Worm (Caenorhabditis elegans): Measurements from ENCODE around the gene F10C1.3.
A peak's percentile ranks its signal among the peaks of the same experiment; 100 is the strongest.

The F10C1.3 gene

ce11 chrII:5747312-5747711, 10.2 kb downstream of the F10C1.3 start:
- TF ChIP-seq ama-1 (optimal IDR thresholded peaks at IDR 0.05): no peak
- no peak for TF ChIP-seq dve-1 (tag; optimal IDR thresholded peaks at IDR 0.05)
- no peak for TF ChIP-seq sdc-2 (tag; optimal IDR thresholded peaks at IDR 0.05)
- no peak for TF ChIP-seq K09A11.1 (tag; optimal IDR thresholded peaks at IDR 0.05; ENCODE audit: insufficient read depth)
- no peak for TF ChIP-seq tbx-2 (tag; optimal IDR thresholded peaks at IDR 0.05)
- TF ChIP-seq ceh-2 (tag; optimal IDR thresholded peaks at IDR 0.05): no peak
- TF ChIP-seq pha-4 (tag; optimal IDR thresholded peaks at IDR 0.05): no peak
- no peak for TF ChIP-seq ttx-3 (tag; optimal IDR thresholded peaks at IDR 0.05)
- TF ChIP-seq syd-9 (tag; optimal IDR thresholded peaks at IDR 0.05): no peak
- no peak for TF ChIP-seq elt-2 (tag; optimal IDR thresholded peaks at IDR 0.05)
- no peak for TF ChIP-seq tbx-7 (tag; optimal IDR thresholded peaks at IDR 0.05)
- TF ChIP-seq ets-4 (tag; optimal IDR thresholded peaks at IDR 0.05): no peak
- TF ChIP-seq nhr-11 (tag; optimal IDR thresholded peaks at IDR 0.05): no peak
- TF ChIP-seq unc-55 (GFP tag; optimal IDR thresholded peaks at IDR 0.05): no peak
- TF ChIP-seq ceh-24 (tag; optimal IDR thresholded peaks at IDR 0.05): no peak

DNA sequence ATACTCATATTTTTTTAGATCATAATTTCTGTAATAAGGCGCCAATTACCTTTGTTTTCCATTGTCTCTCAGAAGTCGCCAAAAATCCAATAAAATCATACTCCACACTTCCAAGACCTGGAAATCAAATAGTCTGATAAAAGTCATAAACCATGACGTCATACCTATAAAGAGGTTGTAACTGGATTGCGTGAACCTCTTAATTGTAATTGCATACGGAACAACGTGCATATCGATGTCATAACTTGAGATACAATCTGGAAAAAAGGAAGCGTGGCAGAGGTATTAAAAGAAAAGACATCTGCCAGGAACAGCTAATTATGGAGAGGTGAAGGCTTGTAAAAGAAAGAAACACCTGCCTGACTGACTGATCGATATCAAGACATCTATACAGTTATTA, 12.5 kb downstream of the F10C1.3 start, which contains the start of gene F10C1.9:
F10C1.9 (minus strand) TSS at position 197 of the 400 bp plus-strand sequence.
- TF ChIP-seq sox-4 (tag; optimal IDR thresholded peaks at IDR 0.05) (no peak), C38D4.7 (GFP tag; optimal IDR thresholded peaks at IDR 0.05) (no peak), elt-2 (tag; optimal IDR thresholded peaks at IDR 0.05) (peak; percentile 3)

DNA sequence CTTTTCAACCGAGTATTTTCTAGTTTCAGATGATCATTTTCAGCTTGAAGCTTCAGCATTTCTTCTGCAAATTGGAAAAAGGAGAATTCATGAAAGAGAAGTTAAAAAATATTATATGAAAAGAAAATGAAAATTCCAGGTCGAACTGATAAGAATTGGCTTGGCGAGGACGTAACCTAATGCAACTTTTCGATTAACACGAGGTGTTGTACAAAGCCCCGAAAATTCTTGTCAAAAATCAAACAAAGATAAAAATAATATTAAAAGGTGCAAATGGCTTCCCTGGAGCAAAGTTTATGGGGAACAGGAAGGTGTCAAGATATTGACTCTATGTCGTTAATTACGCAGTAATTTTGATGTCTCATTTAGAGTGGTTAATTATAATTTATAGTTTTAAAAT, 13.2 kb downstream of the F10C1.3 start:
- TF ChIP-seq ahr-1 (tag; optimal IDR thresholded peaks at IDR 0.05) (no peak), pag-3 (tag; optimal IDR thresholded peaks at IDR 0.05; ENCODE audit: borderline replicate concordance) (no peak), elt-2 (tag; optimal IDR thresholded peaks at IDR 0.05) (no peak), unc-3 (GFP tag; conservative IDR thresholded peaks at IDR 0.05) (no peak), unc-3 (tag; optimal IDR thresholded peaks at IDR 0.05) (no peak), ceh-19 (GFP tag; optimal IDR thresholded peaks at IDR 0.05) (no peak), ceh-18 (tag; optimal IDR thresholded peaks at IDR 0.05) (no peak), pha-2 (tag; optimal IDR thresholded peaks at IDR 0.05) (no peak), Y22D7AL.16 (tag; optimal IDR thresholded peaks at IDR 0.05) (no peak), hlh-6 (tag; optimal IDR thresholded peaks at IDR 0.05) (no peak), nfya-1 (tag; optimal IDR thresholded peaks at IDR 0.05) (no peak), gmeb-2 (tag; optimal IDR thresholded peaks at IDR 0.05) (no peak), dve-1 (tag; optimal IDR thresholded peaks at IDR 0.05) (no peak), ztf-16 (tag; optimal IDR thresholded peaks at IDR 0.05) (no peak), ama-1 (optimal IDR thresholded peaks at IDR 0.05) (no peak)

- TF ChIP-seq hlh-15 (tag; optimal IDR thresholded peaks at IDR 0.05) (no peak), F13H6.1 (tag; optimal IDR thresholded peaks at IDR 0.05) (no peak), pqm-1 (tag; optimal IDR thresholded peaks at IDR 0.05) (no peak), unc-3 (GFP tag; conservative IDR thresholded peaks at IDR 0.05) (no peak), unc-3 (tag; optimal IDR thresholded peaks at IDR 0.05) (no peak), sdc-2 (tag; optimal IDR thresholded peaks at IDR 0.05) (no peak), dmd-4 (tag; optimal IDR thresholded peaks at IDR 0.05; ENCODE audit: borderline replicate concordance) (no peak), sox-4 (tag; optimal IDR thresholded peaks at IDR 0.05) (no peak), ceh-2 (tag; optimal IDR thresholded peaks at IDR 0.05) (no peak), hlh-8 (tag; optimal IDR thresholded peaks at IDR 0.05) (no peak), odd-2 (tag; optimal IDR thresholded peaks at IDR 0.05) (no peak), npax-4 (tag; optimal IDR thresholded peaks at IDR 0.05) (no peak), gmeb-2 (tag; optimal IDR thresholded peaks at IDR 0.05) (no peak), ceh-34 (tag; optimal IDR thresholded peaks at IDR 0.05) (no peak), unc-55 (GFP tag; optimal IDR thresholded peaks at IDR 0.05) (no peak), syd-9 (tag; optimal IDR thresholded peaks at IDR 0.05) (no peak), tbx-7 (tag; optimal IDR thresholded peaks at IDR 0.05) (no peak), pax-1 (tag; optimal IDR thresholded peaks at IDR 0.05) (no peak), fkh-10 (GFP tag; optimal IDR thresholded peaks at IDR 0.05) (no peak), ets-4 (tag; optimal IDR thresholded peaks at IDR 0.05) (no peak)
These were observed 14.8 kb downstream of the F10C1.3 start for ce11 chrII:5742767-5743166.
